Fruit fly (Drosophila melanogaster) whole organism, embryonic: ENCODE results near the gene CG10252.

Source experiments
- Atf-2 ChIP-seq: fragments of 200-800 bp; sonication (Bioruptor generic); optimal IDR thresholded peaks from 2 replicates; lab custom pipeline; 2016; ENCODE audit warnings: missing biosample characterization, missing genetic modification characterization
- B-H1 ChIP-seq: fragments of 200-800 bp; sonication (Bioruptor generic); IDR thresholded peaks from 3 replicates; pipeline ENCODE4 v1.3.6; 2022; ENCODE audit warnings: missing biosample characterization, missing genetic modification characterization
- Bgb ChIP-seq: fragments of 200-800 bp; sonication (Bioruptor generic); IDR thresholded peaks from 2 replicates; pipeline ENCODE4 v1.3.6; 2022; ENCODE audit warnings: missing biosample characterization, missing genetic modification characterization; ENCODE audit not compliant: partially characterized antibody
- BtbVII ChIP-seq: fragments of 200-800 bp; sonication (Bioruptor generic); optimal IDR thresholded peaks from 3 replicates; lab custom pipeline; 2017; ENCODE audit warnings: missing biosample characterization, mild to moderate bottlenecking, missing genetic modification characterization
- Bteb2 ChIP-seq: fragments of 200-800 bp; sonication (Bioruptor generic); optimal IDR thresholded peaks from 2 replicates; lab custom pipeline; 2016; ENCODE audit warnings: missing biosample characterization, missing genetic modification characterization
- C15 ChIP-seq: fragments of 200-800 bp; sonication (Bioruptor generic); IDR thresholded peaks from 3 replicates; pipeline ENCODE4 v1.3.6; 2022; ENCODE audit warnings: missing biosample characterization, missing genetic modification characterization
- CG10431 ChIP-seq: fragments of 200-800 bp; sonication (Bioruptor generic); optimal IDR thresholded peaks from 3 replicates; lab custom pipeline; 2018; ENCODE audit warnings: missing biosample characterization, mild to moderate bottlenecking, missing genetic modification characterization
- CG10543 ChIP-seq: fragments of 200-800 bp; sonication (Bioruptor generic); optimal IDR thresholded peaks from 3 replicates; lab custom pipeline; 2017; ENCODE audit warnings: missing biosample characterization, mild to moderate bottlenecking, missing genetic modification characterization, moderate library complexity
- CG11093 ChIP-seq: fragments of 200-800 bp; sonication (Bioruptor generic); IDR thresholded peaks from 3 replicates; pipeline ENCODE4 v1.3.6; 2022; ENCODE audit warnings: missing biosample characterization, missing genetic modification characterization
- CG12659 ChIP-seq: fragments of 200-800 bp; sonication (Bioruptor generic); optimal IDR thresholded peaks from 3 replicates; lab custom pipeline; 2017; ENCODE audit warnings: mild to moderate bottlenecking, missing biosample characterization, missing genetic modification reagents, missing genetic modification characterization
- CG12744 ChIP-seq: fragments of 200-800 bp; sonication (Bioruptor generic); optimal IDR thresholded peaks from 2 replicates; lab custom pipeline; 2016; ENCODE audit warnings: missing biosample characterization, missing genetic modification characterization
- CG14441 ChIP-seq: fragments of 200-800 bp; sonication (Bioruptor generic); IDR thresholded peaks from 2 replicates; pipeline ENCODE4 v1.3.6; 2022; ENCODE audit warnings: missing biosample characterization, missing genetic modification characterization
- CG16863 ChIP-seq: fragments of 200-800 bp; sonication (Bioruptor generic); optimal IDR thresholded peaks from 3 replicates; lab custom pipeline; 2016; ENCODE audit warnings: missing biosample characterization, missing genetic modification characterization
- CG17829 ChIP-seq: fragments of 200-800 bp; optimal IDR thresholded peaks from 2 replicates; lab custom pipeline; 2019; ENCODE audit warnings: missing biosample characterization, mild to moderate bottlenecking, missing genetic modification characterization, moderate library complexity
- CG17912 ChIP-seq: fragments of 200-800 bp; sonication (Bioruptor generic); optimal IDR thresholded peaks from 2 replicates; lab custom pipeline; 2018; ENCODE audit warnings: missing biosample characterization, mild to moderate bottlenecking, missing genetic modification characterization
- CG1832 ChIP-seq: fragments of 200-800 bp; sonication (Bioruptor generic); optimal IDR thresholded peaks from 2 replicates; lab custom pipeline; 2017; ENCODE audit warnings: missing biosample characterization, mild to moderate bottlenecking, missing genetic modification characterization, inconsistent platforms
- CG2712 ChIP-seq: fragments of 200-800 bp; optimal IDR thresholded peaks from 3 replicates; lab custom pipeline; 2019; ENCODE audit warnings: missing biosample characterization, mild to moderate bottlenecking, missing genetic modification characterization, moderate library complexity
- CG32532 ChIP-seq: fragments of 200-800 bp; sonication (Bioruptor generic); IDR thresholded peaks from 2 replicates; pipeline ENCODE4 v1.3.6; 2022; ENCODE audit warnings: missing biosample characterization, missing genetic modification characterization
- CG33557 ChIP-seq: fragments of 200-800 bp; sonication (Bioruptor generic); optimal IDR thresholded peaks from 2 replicates; lab custom pipeline; 2019; ENCODE audit warnings: missing biosample characterization, mild to moderate bottlenecking, missing genetic modification characterization, moderate library complexity
- CG34422 ChIP-seq: fragments of 200-800 bp; sonication (Bioruptor generic); IDR thresholded peaks from 3 replicates; pipeline ENCODE4 v1.3.6; 2022; ENCODE audit warnings: missing biosample characterization, missing genetic modification characterization
- CG5180 ChIP-seq: fragments of 200-800 bp; sonication (Bioruptor generic); optimal IDR thresholded peaks from 3 replicates; lab custom pipeline; 2017; ENCODE audit warnings: missing biosample characterization, missing genetic modification characterization, mild to moderate bottlenecking, moderate library complexity, missing genetic modification reagents
- CG6854 ChIP-seq: fragments of 200-800 bp; sonication (Bioruptor generic); optimal IDR thresholded peaks from 3 replicates; lab custom pipeline; 2017; ENCODE audit warnings: missing biosample characterization, mild to moderate bottlenecking, missing genetic modification characterization
- CG7271 ChIP-seq: fragments of 200-800 bp; sonication (Bioruptor generic); optimal IDR thresholded peaks from 2 replicates; lab custom pipeline; 2018; ENCODE audit warnings: missing biosample characterization, mild to moderate bottlenecking, missing genetic modification characterization, moderate library complexity
- CG8924 ChIP-seq: fragments of 200-800 bp; optimal IDR thresholded peaks from 3 replicates; lab custom pipeline; 2019; ENCODE audit warnings: missing biosample characterization, mild to moderate bottlenecking, missing genetic modification characterization, moderate library complexity
- CHES-1-like ChIP-seq: fragments of 200-800 bp; sonication (Bioruptor generic); optimal IDR thresholded peaks from 2 replicates; lab custom pipeline; 2016; ENCODE audit warnings: missing biosample characterization, missing genetic modification characterization
- Dip3 ChIP-seq: fragments of 200-800 bp; sonication (Bioruptor generic); optimal IDR thresholded peaks from 3 replicates; lab custom pipeline; 2016; ENCODE audit warnings: missing biosample characterization, missing genetic modification characterization
- HLHmδ ChIP-seq: fragments of 200-800 bp; sonication (Bioruptor generic); optimal IDR thresholded peaks from 2 replicates; lab custom pipeline; 2018; ENCODE audit warnings: missing biosample characterization, mild to moderate bottlenecking, missing genetic modification characterization, moderate library complexity
- Hmx ChIP-seq: fragments of 200-800 bp; sonication (Bioruptor generic); optimal IDR thresholded peaks from 2 replicates; lab custom pipeline; 2016; ENCODE audit warnings: missing biosample characterization, missing genetic modification characterization
- Hr3 ChIP-seq: fragments of 200-800 bp; sonication (Bioruptor generic); optimal IDR thresholded peaks from 3 replicates; lab custom pipeline; 2016; ENCODE audit warnings: missing biosample characterization, missing genetic modification characterization
- MBD-R2 ChIP-seq: fragments of 200-800 bp; sonication (Bioruptor generic); IDR thresholded peaks from 2 replicates; pipeline ENCODE4 v1.3.6; 2022; ENCODE audit warnings: missing biosample characterization, missing genetic modification characterization
- MTF-1 ChIP-seq: fragments of 200-800 bp; sonication (Bioruptor generic); optimal IDR thresholded peaks from 2 replicates; lab custom pipeline; 2018; ENCODE audit warnings: missing biosample characterization, mild to moderate bottlenecking, missing genetic modification characterization, borderline replicate concordance
- Myb ChIP-seq: fragments of 200-800 bp; sonication (Bioruptor generic); optimal IDR thresholded peaks from 2 replicates; lab custom pipeline; 2016; ENCODE audit warnings: missing biosample characterization, missing genetic modification characterization
- Nf-YA ChIP-seq: fragments of 200-800 bp; sonication (Bioruptor generic); IDR thresholded peaks from 2 replicates; pipeline ENCODE4 v1.3.6; 2022; ENCODE audit warnings: missing biosample characterization, missing genetic modification characterization
- Scr ChIP-seq: fragments of 200-800 bp; sonication (Bioruptor generic); IDR thresholded peaks from 2 replicates; pipeline ENCODE4 v1.3.6; 2022; ENCODE audit warnings: missing biosample characterization, missing genetic modification characterization; ENCODE audit not compliant: partially characterized antibody
- Sox102F ChIP-seq: fragments of 200-800 bp; sonication (Bioruptor generic); optimal IDR thresholded peaks from 2 replicates; lab custom pipeline; 2018; ENCODE audit warnings: missing biosample characterization, mild to moderate bottlenecking, missing genetic modification characterization, moderate library complexity
- Ssrp ChIP-seq: fragments of 200-800 bp; sonication (Bioruptor generic); optimal IDR thresholded peaks from 2 replicates; lab custom pipeline; 2018; ENCODE audit warnings: missing biosample characterization, mild to moderate bottlenecking, missing genetic modification characterization, moderate library complexity
- YL-1 ChIP-seq: fragments of 200-800 bp; sonication (Bioruptor generic); optimal IDR thresholded peaks from 3 replicates; lab custom pipeline; 2017; ENCODE audit warnings: missing biosample characterization, mild to moderate bottlenecking, missing genetic modification characterization
- ase ChIP-seq: fragments of 200-800 bp; sonication (Bioruptor generic); IDR thresholded peaks from 3 replicates; pipeline ENCODE4 v1.3.6; 2022; ENCODE audit warnings: missing biosample characterization, missing genetic modification characterization
- crp ChIP-seq, 2 experiments: fragments of 200-800 bp; sonication (Bioruptor generic); optimal IDR thresholded peaks; 2 replicates in 1 of 2; 3 replicates in 1 of 2; lab custom pipeline; 2017; ENCODE audit warnings: missing biosample characterization in 2 of 2, missing genetic modification characterization in 2 of 2, mild to moderate bottlenecking in 1 of 2, moderate library complexity in 1 of 2
- dati ChIP-seq: fragments of 200-800 bp; sonication (Bioruptor generic); IDR thresholded peaks from 2 replicates; pipeline ENCODE4 v1.3.6; 2022; ENCODE audit warnings: missing biosample characterization, missing genetic modification characterization
- esg ChIP-seq: fragments of 200-800 bp; sonication (Bioruptor generic); conservative IDR thresholded peaks from 2 replicates; pipeline ENCODE4 v1.3.6; 2022; ENCODE audit warnings: missing biosample characterization, missing genetic modification characterization
- fd102C ChIP-seq: fragments of 200-800 bp; sonication (Bioruptor generic); optimal IDR thresholded peaks from 2 replicates; lab custom pipeline; 2018; ENCODE audit warnings: missing biosample characterization, mild to moderate bottlenecking, missing genetic modification characterization, moderate library complexity
- fd3F ChIP-seq: fragments of 200-800 bp; sonication (Bioruptor generic); optimal IDR thresholded peaks from 2 replicates; lab custom pipeline; 2018; ENCODE audit warnings: missing biosample characterization, mild to moderate bottlenecking, missing genetic modification characterization, moderate library complexity
- gfzf ChIP-seq: fragments of 200-800 bp; sonication (Bioruptor generic); optimal IDR thresholded peaks from 2 replicates; lab custom pipeline; 2016; ENCODE audit warnings: missing biosample characterization, mild to moderate bottlenecking, missing genetic modification characterization, moderate library complexity
- hb ChIP-seq: fragments of 200-800 bp; sonication (Bioruptor generic); IDR thresholded peaks from 3 replicates; pipeline ENCODE4 v1.3.6; 2022; ENCODE audit warnings: missing biosample characterization, missing genetic modification characterization; ENCODE audit not compliant: partially characterized antibody
- maf-S ChIP-seq: fragments of 200-800 bp; sonication (Bioruptor generic); optimal IDR thresholded peaks from 2 replicates; lab custom pipeline; 2016; ENCODE audit warnings: missing biosample characterization, missing genetic modification characterization
- scrt ChIP-seq: fragments of 200-800 bp; sonication (Bioruptor generic); optimal IDR thresholded peaks from 2 replicates; lab custom pipeline; 2018; ENCODE audit warnings: missing biosample characterization, mild to moderate bottlenecking, missing genetic modification characterization, moderate library complexity
- sd ChIP-seq: fragments of 200-800 bp; sonication (Bioruptor generic); optimal IDR thresholded peaks from 3 replicates; lab custom pipeline; 2018; ENCODE audit warnings: missing biosample characterization, mild to moderate bottlenecking, missing genetic modification characterization, moderate library complexity
- trem ChIP-seq: fragments of 200-800 bp; optimal IDR thresholded peaks from 3 replicates; lab custom pipeline; 2019; ENCODE audit warnings: missing biosample characterization, mild to moderate bottlenecking, missing genetic modification characterization, moderate library complexity
- vnd ChIP-seq: fragments of 200-800 bp; sonication (Bioruptor generic); IDR thresholded peaks from 3 replicates; pipeline ENCODE4 v1.3.6; 2022; ENCODE audit warnings: missing biosample characterization, missing genetic modification characterization; ENCODE audit not compliant: partially characterized antibody

Gene CG10252

DNA sequence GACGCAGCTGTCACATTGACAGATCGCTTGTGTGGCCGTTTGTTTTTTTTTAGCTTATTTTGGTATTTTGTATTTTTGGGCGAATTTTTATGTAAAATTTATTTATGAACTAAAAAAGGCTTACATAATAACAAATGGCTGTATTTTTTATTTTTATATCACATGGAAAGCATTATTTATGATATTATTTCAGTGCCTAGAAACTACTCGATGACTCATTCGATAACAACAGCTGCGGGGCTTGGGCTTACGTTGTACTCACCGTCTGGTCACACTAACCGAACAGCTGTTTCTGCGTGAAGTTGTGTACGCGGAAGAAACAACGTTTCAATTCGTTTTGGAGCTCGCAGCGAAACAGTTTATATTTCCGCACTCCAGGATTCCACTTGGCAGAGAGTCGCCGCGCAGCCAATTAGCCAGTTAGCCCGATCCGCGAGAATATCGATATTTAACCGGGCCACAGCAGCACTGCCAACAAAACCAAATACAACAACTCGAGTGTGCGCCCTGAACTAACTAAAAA is 37.0 kb upstream of the CG10252 start, which contains the start of the genes Hmgcr and Rpn9 (continued):
- TF ChIP-seq trem (tag; lab: Kevin White, UChicago), result peak; percentile 73
- TF ChIP-seq CG17912 (GFP tag; lab: Kevin White, UChicago), result no peak
- no peak for TF ChIP-seq C15 (GFP tag; lab: Robert Waterston, UW)
- TF ChIP-seq CG12744 (GFP tag; lab: Kevin White, UChicago), result no peak
- no peak for TF ChIP-seq Sox102F (GFP tag; lab: Kevin White, UChicago)
- peak; percentile 44 for TF ChIP-seq CG8924
- peak; percentile 85 to 98 for TF ChIP-seq crp (GFP tag; optimal IDR thresholded peaks at IDR 0.05; lab: Kevin White, UChicago)
- no peak for TF ChIP-seq B-H1 (GFP tag; lab: Robert Waterston, UW)
- TF ChIP-seq CG10431, result peak; percentile 54
- no peak for TF ChIP-seq dati
- no peak for TF ChIP-seq Nf-YA (GFP tag; lab: Robert Waterston, UW)
- no peak for TF ChIP-seq CG14441
- no peak for TF ChIP-seq maf-S (GFP tag; lab: Kevin White, UChicago)
- peak; percentile 72 for TF ChIP-seq HLHmδ (GFP tag; lab: Kevin White, UChicago)
- no peak for TF ChIP-seq CG11093 (GFP tag; lab: Robert Waterston, UW)
- peak; percentile 18 for TF ChIP-seq scrt (GFP tag; lab: Kevin White, UChicago)
- TF ChIP-seq CG7271 (tag; lab: Kevin White, UChicago), result no peak
- TF ChIP-seq esg (GFP tag; lab: Robert Waterston, UW), result no peak
- peak; percentile 93 for TF ChIP-seq gfzf
- no peak for TF ChIP-seq CG5180 (GFP tag; lab: Kevin White, UChicago)
- 0 out of 2 replicates have a peak, but pooled peaks have one; percentile 24 for TF ChIP-seq Scr (GFP tag; lab: Robert Waterston, UW)
- TF ChIP-seq Ssrp (tag; lab: Kevin White, UChicago), result no peak
- no peak for TF ChIP-seq fd3F
- TF ChIP-seq CG34422, result peak; percentile 67; the same call in 1 of the 3 replicates
- no peak for TF ChIP-seq fd102C
- TF ChIP-seq Dip3, result no peak
- no peak for TF ChIP-seq CG6854
- no peak for TF ChIP-seq Hmx
- no peak for TF ChIP-seq hb
- peak; percentile 87 for TF ChIP-seq YL-1 (GFP tag; lab: Kevin White, UChicago)
- no peak for TF ChIP-seq CG10543 (GFP tag; lab: Kevin White, UChicago)
- peak; percentile 53 for TF ChIP-seq CHES-1-like (GFP tag; lab: Kevin White, UChicago)
- peak; percentile 73 for TF ChIP-seq MBD-R2 (GFP tag; lab: Robert Waterston, UW)
- TF ChIP-seq Myb (GFP tag; lab: Kevin White, UChicago), result no peak
- TF ChIP-seq CG16863 (GFP tag; lab: Kevin White, UChicago), result no peak
- no peak for TF ChIP-seq CG1832
- no peak for TF ChIP-seq vnd (GFP tag; lab: Robert Waterston, UW)
- TF ChIP-seq Bteb2 (GFP tag; lab: Kevin White, UChicago), result no peak
- no peak for TF ChIP-seq Atf-2 (GFP tag; lab: Kevin White, UChicago)
- peak; percentile 24 for TF ChIP-seq CG33557 (GFP tag; lab: Kevin White, UChicago)
- no peak for TF ChIP-seq Hr3 (GFP tag; lab: Kevin White, UChicago)
- no peak for TF ChIP-seq MTF-1 (GFP tag; lab: Kevin White, UChicago)
- peak; percentile 43 for TF ChIP-seq CG17829 (tag; lab: Kevin White, UChicago)
- TF ChIP-seq ase (GFP tag; lab: Robert Waterston, UW), result no peak
- TF ChIP-seq BtbVII, result peak; percentile 37
- no peak for TF ChIP-seq sd (tag; lab: Kevin White, UChicago)
- peak; percentile 83 for TF ChIP-seq CG12659 (GFP tag; lab: Kevin White, UChicago)
- peak; percentile 61 for TF ChIP-seq CG2712 (tag; lab: Kevin White, UChicago)
- TF ChIP-seq Bgb (GFP tag; lab: Robert Waterston, UW), result peak; percentile 31; the same call in 1 of the 2 replicates
- no peak for TF ChIP-seq CG32532 (GFP tag; lab: Robert Waterston, UW)
